Worm (Caenorhabditis elegans): ENCODE data around the gene pmk-3.

The pmk-3 gene

DNA sequence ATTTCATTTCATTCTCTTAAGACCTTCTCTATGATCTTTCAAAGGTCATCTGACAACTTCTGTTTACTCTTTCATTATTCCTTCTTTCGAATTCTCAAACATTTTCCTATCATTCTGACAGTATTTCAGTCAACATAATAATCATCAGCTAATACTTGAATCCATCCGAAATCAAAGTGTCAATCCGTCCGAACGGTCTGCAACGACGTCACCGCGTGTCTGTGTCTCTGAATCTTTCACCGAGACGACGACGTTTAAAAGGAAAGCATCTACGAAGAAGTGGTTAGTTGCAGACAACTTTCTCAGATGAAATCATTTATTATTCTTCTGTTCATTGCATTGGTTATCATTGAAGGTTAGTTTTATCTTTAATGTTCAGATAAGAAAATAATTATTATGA lies 36.8 kb upstream of the pmk-3 start, which contains the start of gene Y42H9AR.5:
Gene Y42H9AR.5 (plus strand): TSS at position 301 of the 400 bp plus-strand sequence.
- peak in 1 of 3 experiments; percentile 39 for TF ChIP-seq elt-3 (tag; optimal IDR thresholded peaks at IDR 0.05)
- no peak for TF ChIP-seq elt-2 (tag; optimal IDR thresholded peaks at IDR 0.05)

DNA sequence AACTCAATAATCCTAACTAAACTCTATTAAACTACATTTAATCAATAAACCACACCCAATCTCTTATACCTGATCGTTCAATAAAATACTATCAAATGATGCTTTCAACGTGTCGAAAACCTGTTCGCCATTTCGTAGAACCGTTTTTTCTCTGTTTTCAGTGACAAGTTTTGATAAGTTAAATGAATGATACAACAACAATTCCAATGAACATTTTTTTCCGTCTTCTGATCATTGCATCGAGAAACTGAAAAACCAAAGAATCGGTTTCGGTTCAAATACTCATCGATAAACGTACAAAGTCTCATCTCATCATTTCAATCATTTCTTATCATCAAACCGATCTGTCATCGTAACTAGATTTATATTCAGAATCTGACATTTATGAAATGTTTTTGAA lies 35.8 kb upstream of the pmk-3 start:
- TF ChIP-seq sea-2 (GFP tag; optimal IDR thresholded peaks at IDR 0.05) (no peak), skn-1 (tag; optimal IDR thresholded peaks at IDR 0.05) (no peak), nhr-43 (tag; optimal IDR thresholded peaks at IDR 0.05; ENCODE audit: poor library complexity, severe bottlenecking) (peak; percentile 66), nhr-23 (tag; optimal IDR thresholded peaks at IDR 0.05) (peak; percentile 17), elt-3 (tag; optimal IDR thresholded peaks at IDR 0.05) (peak in 1 of 3 experiments; percentile 16)

DNA sequence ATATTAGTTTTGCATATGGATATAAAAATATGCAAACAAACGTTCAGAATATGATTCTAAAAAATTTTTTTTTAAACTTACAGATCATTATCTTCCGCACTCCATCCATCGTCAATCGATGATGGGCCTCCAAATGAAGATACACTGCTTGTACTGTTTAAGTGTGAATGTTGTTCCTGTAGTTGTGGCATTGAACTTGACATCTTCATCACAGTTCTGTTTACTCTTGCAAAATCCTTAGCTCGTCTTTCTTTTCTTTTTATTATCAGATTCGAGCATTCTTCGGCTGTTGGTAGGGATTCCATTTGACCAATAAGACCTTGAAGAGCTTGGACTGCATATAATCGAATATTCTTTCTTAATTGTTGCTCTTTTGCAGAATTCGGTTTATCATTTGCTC lies 33.9 kb upstream of the pmk-3 start:
- TF ChIP-seq hmg-11 (tag; optimal IDR thresholded peaks at IDR 0.05) (no peak), nhr-43 (tag; optimal IDR thresholded peaks at IDR 0.05; ENCODE audit: poor library complexity, severe bottlenecking) (no peak), elt-3 (tag; optimal IDR thresholded peaks at IDR 0.05) (no peak), nhr-237 (tag; optimal IDR thresholded peaks at IDR 0.05) (no peak), nhr-23 (tag; optimal IDR thresholded peaks at IDR 0.05) (no peak), ceh-28 (tag; optimal IDR thresholded peaks at IDR 0.05) (no peak), nhr-76 (tag; optimal IDR thresholded peaks at IDR 0.05) (no peak), nhr-12 (tag; optimal IDR thresholded peaks at IDR 0.05) (no peak), ceh-82 (tag; optimal IDR thresholded peaks at IDR 0.05) (no peak), pha-4 (tag; optimal IDR thresholded peaks at IDR 0.05) (no peak), snpc-4 (tag; optimal IDR thresholded peaks at IDR 0.05) (no peak), aly-2 (tag; optimal IDR thresholded peaks at IDR 0.05) (no peak), fos-1 (tag; optimal IDR thresholded peaks at IDR 0.05) (no peak), sea-2 (GFP tag; optimal IDR thresholded peaks at IDR 0.05) (no peak), eor-1 (tag; optimal IDR thresholded peaks at IDR 0.05) (no peak)

DNA sequence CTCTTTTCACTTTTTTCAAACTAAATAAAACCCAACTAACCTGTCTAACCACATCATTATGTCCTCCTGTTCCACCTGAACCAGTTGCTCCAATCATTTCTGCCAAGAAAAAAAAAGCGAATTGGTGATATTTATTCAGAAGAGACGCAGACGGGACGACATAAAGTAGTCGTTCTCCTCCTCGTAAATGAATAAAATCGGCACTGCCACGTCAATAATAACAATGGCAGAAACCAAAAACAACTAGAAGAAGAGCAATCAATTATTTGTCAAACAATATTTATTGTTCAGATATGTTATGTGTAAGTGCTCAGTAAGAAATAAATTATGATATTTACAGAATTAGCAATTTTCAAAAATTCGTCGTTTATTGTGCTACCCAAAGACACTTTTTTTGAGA lies 31.5 kb upstream of the pmk-3 start, which contains the start of gene rabs-5:
Gene rabs-5 (minus strand): TSS at position 101 of the 400 bp plus-strand sequence.
- TF ChIP-seq unc-62 (GFP tag; optimal IDR thresholded peaks at IDR 0.05): no peak
- TF ChIP-seq ceh-16 (tag; optimal IDR thresholded peaks at IDR 0.05): no peak
- no peak for TF ChIP-seq ceh-82 (tag; optimal IDR thresholded peaks at IDR 0.05)
- TF ChIP-seq mdl-1 (tag; optimal IDR thresholded peaks at IDR 0.05): no peak
- TF ChIP-seq lin-15B (tag; optimal IDR thresholded peaks at IDR 0.05): no peak
- no peak for TF ChIP-seq fkh-10 (GFP tag; optimal IDR thresholded peaks at IDR 0.05)
- no peak for TF ChIP-seq snpc-4 (tag; optimal IDR thresholded peaks at IDR 0.05)

DNA sequence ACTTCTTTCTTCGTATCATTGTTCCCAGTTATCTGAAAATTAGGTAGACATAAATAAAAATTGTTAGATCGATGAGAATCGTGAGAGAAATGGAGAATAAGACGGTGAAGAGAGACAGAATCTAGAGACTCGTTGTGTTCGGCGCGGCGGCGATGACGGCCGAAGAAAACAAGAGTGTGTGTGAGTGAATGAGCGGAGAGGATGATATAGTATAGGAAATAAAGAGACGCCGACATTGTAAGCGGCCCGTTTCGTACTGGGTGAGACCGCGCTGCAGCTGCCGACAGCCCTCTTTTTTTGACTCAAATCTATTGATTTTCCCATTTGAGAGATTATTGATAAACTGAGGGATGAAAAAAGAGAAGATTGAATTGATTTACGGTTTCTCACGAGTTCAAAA lies 26.8 kb upstream of the pmk-3 start, which contains the start of gene Y42H9AR.4:
Gene Y42H9AR.4 (minus strand): TSS at position 32 of the 400 bp plus-strand sequence.
- TF ChIP-seq snpc-4 (tag; optimal IDR thresholded peaks at IDR 0.05) (peak; percentile 62), daf-12 (tag; optimal IDR thresholded peaks at IDR 0.05) (no peak), nhr-77 (tag; optimal IDR thresholded peaks at IDR 0.05) (no peak), fkh-10 (GFP tag; optimal IDR thresholded peaks at IDR 0.05) (no peak), nhr-28 (tag; optimal IDR thresholded peaks at IDR 0.05) (no peak), aly-2 (tag; optimal IDR thresholded peaks at IDR 0.05) (no peak), ama-1 (optimal IDR thresholded peaks at IDR 0.05) (no peak), ceh-28 (tag; optimal IDR thresholded peaks at IDR 0.05) (peak; percentile 17), ztf-11 (tag; optimal IDR thresholded peaks at IDR 0.05) (no peak), ztf-4 (tag; optimal IDR thresholded peaks at IDR 0.05) (no peak), tbx-2 (tag; optimal IDR thresholded peaks at IDR 0.05) (no peak), unc-62 (GFP tag; optimal IDR thresholded peaks at IDR 0.05) (no peak), lin-39 (tag; optimal IDR thresholded peaks at IDR 0.05) (no peak), unc-39 (tag; optimal IDR thresholded peaks at IDR 0.05) (no peak), mml-1 (tag; optimal IDR thresholded peaks at IDR 0.05) (no peak), eor-1 (tag; optimal IDR thresholded peaks at IDR 0.05) (no peak), nhr-67 (tag; optimal IDR thresholded peaks at IDR 0.05) (no peak), nhr-23 (tag; optimal IDR thresholded peaks at IDR 0.05) (peak; percentile 30), nhr-11 (tag; optimal IDR thresholded peaks at IDR 0.05) (no peak), elt-2 (tag; optimal IDR thresholded peaks at IDR 0.05) (peak; percentile 39), zag-1 (tag; optimal IDR thresholded peaks at IDR 0.05) (no peak), pha-4 (tag; optimal IDR thresholded peaks at IDR 0.05) (peak; percentile 33), skn-1 (tag; optimal IDR thresholded peaks at IDR 0.05) (no peak), fkh-2 (tag; optimal IDR thresholded peaks at IDR 0.05) (no peak), R02D3.7 (tag; optimal IDR thresholded peaks at IDR 0.05) (no peak), mdl-1 (tag; optimal IDR thresholded peaks at IDR 0.05) (no peak), fos-1 (tag; optimal IDR thresholded peaks at IDR 0.05) (no peak), hmg-11 (tag; optimal IDR thresholded peaks at IDR 0.05) (peak; percentile 40), sea-2 (GFP tag; optimal IDR thresholded peaks at IDR 0.05) (no peak), lsy-12 (tag; optimal IDR thresholded peaks at IDR 0.05) (no peak), elt-1 (tag; optimal IDR thresholded peaks at IDR 0.05) (no peak), egl-27 (tag; optimal IDR thresholded peaks at IDR 0.05) (no peak), ZK546.5 (tag; optimal IDR thresholded peaks at IDR 0.05) (no peak), egl-5 (tag; optimal IDR thresholded peaks at IDR 0.05) (peak; percentile 45), ceh-9 (tag; optimal IDR thresholded peaks at IDR 0.05) (no peak), nhr-25 (tag; optimal IDR thresholded peaks at IDR 0.05) (no peak), pqm-1 (tag; optimal IDR thresholded peaks at IDR 0.05) (peak; percentile 18)

Measured in whole organism, L3 larva.